Fruit fly (Drosophila melanogaster) whole organism, embryonic: ENCODE measurements around the gene Dhpr.
A peak's percentile ranks its signal among the peaks of the same experiment; 100 is the strongest.

Experiments used
- Adf1 ChIP-seq: fragments of 200-800 bp; sonication (Bioruptor generic); IDR thresholded peaks from 2 replicates; pipeline ENCODE4 v1.3.6; 2022; ENCODE audit warnings: missing biosample characterization, missing genetic modification characterization
- Atf6 ChIP-seq: fragments of 200-800 bp; sonication (Bioruptor generic); IDR thresholded peaks from 2 replicates; pipeline ENCODE4 v1.3.6; 2022; ENCODE audit warnings: missing biosample characterization, missing genetic modification characterization
- B-H1 ChIP-seq: fragments of 200-800 bp; sonication (Bioruptor generic); IDR thresholded peaks from 3 replicates; pipeline ENCODE4 v1.3.6; 2022; ENCODE audit warnings: missing biosample characterization, missing genetic modification characterization
- CG10431 ChIP-seq: fragments of 200-800 bp; sonication (Bioruptor generic); optimal IDR thresholded peaks from 3 replicates; lab custom pipeline; 2018; ENCODE audit warnings: missing biosample characterization, mild to moderate bottlenecking, missing genetic modification characterization
- CG11560 ChIP-seq: fragments of 200-800 bp; sonication (Bioruptor generic); IDR thresholded peaks from 3 replicates; pipeline ENCODE4 v1.3.6; 2022; ENCODE audit warnings: missing biosample characterization, missing genetic modification characterization
- CG11696 ChIP-seq: fragments of 200-800 bp; sonication (Bioruptor generic); IDR thresholded peaks from 2 replicates; pipeline ENCODE4 v1.3.6; 2022; ENCODE audit warnings: missing biosample characterization, missing genetic modification characterization
- CG12155 ChIP-seq: fragments of 200-800 bp; sonication (Bioruptor generic); optimal IDR thresholded peaks from 3 replicates; lab custom pipeline; 2016; ENCODE audit warnings: missing biosample characterization, missing genetic modification characterization
- CG12659 ChIP-seq: fragments of 200-800 bp; sonication (Bioruptor generic); optimal IDR thresholded peaks from 3 replicates; lab custom pipeline; 2017; ENCODE audit warnings: mild to moderate bottlenecking, missing biosample characterization, missing genetic modification reagents, missing genetic modification characterization
- CG12769 ChIP-seq: fragments of 200-800 bp; sonication (Bioruptor generic); optimal IDR thresholded peaks from 2 replicates; lab custom pipeline; 2019; ENCODE audit warnings: missing biosample characterization, mild to moderate bottlenecking, missing genetic modification characterization, moderate library complexity
- CG15601 ChIP-seq: fragments of 200-800 bp; sonication (Bioruptor generic); optimal IDR thresholded peaks from 3 replicates; lab custom pipeline; 2019; ENCODE audit warnings: missing biosample characterization, mild to moderate bottlenecking, missing genetic modification characterization, moderate library complexity
- CG17328 ChIP-seq: fragments of 200-800 bp; sonication (Bioruptor generic); IDR thresholded peaks from 2 replicates; pipeline ENCODE4 v1.3.6; 2022; ENCODE audit warnings: missing biosample characterization, missing genetic modification characterization
- CG2678 ChIP-seq: fragments of 200-800 bp; sonication (Bioruptor generic); optimal IDR thresholded peaks from 3 replicates; lab custom pipeline; 2019; ENCODE audit warnings: missing biosample characterization, mild to moderate bottlenecking, missing genetic modification characterization, moderate library complexity
- CG30020 ChIP-seq: fragments of 200-800 bp; optimal IDR thresholded peaks from 2 replicates; lab custom pipeline; 2019; ENCODE audit warnings: missing biosample characterization, mild to moderate bottlenecking, missing genetic modification characterization, moderate library complexity
- CG31224 ChIP-seq: fragments of 200-800 bp; sonication (Bioruptor generic); IDR thresholded peaks from 2 replicates; pipeline ENCODE4 v1.3.6; 2022; ENCODE audit warnings: missing biosample characterization, missing genetic modification characterization
- CG3281 ChIP-seq: fragments of 200-800 bp; sonication (Bioruptor generic); optimal IDR thresholded peaks from 3 replicates; lab custom pipeline; 2017; ENCODE audit warnings: missing biosample characterization, mild to moderate bottlenecking, missing genetic modification characterization
- CG4328 ChIP-seq: fragments of 200-800 bp; sonication (Bioruptor generic); optimal IDR thresholded peaks from 3 replicates; lab custom pipeline; 2017; ENCODE audit warnings: missing biosample characterization, missing genetic modification reagents, missing genetic modification characterization
- CG6254 ChIP-seq: fragments of 200-800 bp; sonication (Bioruptor generic); optimal IDR thresholded peaks from 3 replicates; lab custom pipeline; 2017; ENCODE audit warnings: mild to moderate bottlenecking, missing biosample characterization, missing genetic modification reagents, missing genetic modification characterization
- CG7556 ChIP-seq: fragments of 200-800 bp; sonication (Bioruptor generic); optimal IDR thresholded peaks from 2 replicates; lab custom pipeline; 2017; ENCODE audit warnings: missing biosample characterization, mild to moderate bottlenecking, missing genetic modification characterization
- CG7928 ChIP-seq: fragments of 200-800 bp; sonication (Bioruptor generic); optimal IDR thresholded peaks from 2 replicates; lab custom pipeline; 2017; ENCODE audit warnings: missing biosample characterization, mild to moderate bottlenecking, missing genetic modification characterization
- CG9817 ChIP-seq: fragments of 200-800 bp; sonication (Bioruptor generic); optimal IDR thresholded peaks from 2 replicates; lab custom pipeline; 2018; ENCODE audit warnings: missing biosample characterization, mild to moderate bottlenecking, missing genetic modification characterization, moderate library complexity
- Dek ChIP-seq: fragments of 200-800 bp; sonication (Bioruptor generic); optimal IDR thresholded peaks from 3 replicates; lab custom pipeline; 2019; ENCODE audit warnings: missing biosample characterization, mild to moderate bottlenecking, missing genetic modification characterization, moderate library complexity
- Ets65A ChIP-seq: fragments of 200-800 bp; sonication (Bioruptor generic); peaks from one replicate; lab custom pipeline; 2016; ENCODE audit warnings: missing biosample characterization, missing genetic modification characterization
- Fer3 ChIP-seq: fragments of 200-800 bp; sonication (Bioruptor generic); optimal IDR thresholded peaks from 2 replicates; lab custom pipeline; 2018; ENCODE audit warnings: missing biosample characterization, mild to moderate bottlenecking, missing genetic modification characterization, moderate library complexity
- Kr ChIP-seq: fragments of 200-800 bp; sonication (Bioruptor generic); optimal IDR thresholded peaks from 2 replicates; lab custom pipeline; 2017; ENCODE audit warnings: missing biosample characterization, mild to moderate bottlenecking, missing genetic modification characterization
- Lim3 ChIP-seq: fragments of 200-800 bp; sonication (Bioruptor generic); IDR thresholded peaks from 2 replicates; pipeline ENCODE4 v1.3.6; 2022; ENCODE audit warnings: missing biosample characterization, missing genetic modification characterization
- Mrtf ChIP-seq: fragments of 200-800 bp; sonication (Bioruptor generic); IDR thresholded peaks from 3 replicates; pipeline ENCODE4 v1.3.6; 2022; ENCODE audit warnings: missing biosample characterization, missing genetic modification characterization
- Pdp1 ChIP-seq, 2 experiments: fragments of 200-800 bp; sonication (Bioruptor generic); optimal IDR thresholded peaks; 3 replicates each; lab custom pipeline; 2016; ENCODE audit warnings: missing biosample characterization in 2 of 2, missing genetic modification characterization in 2 of 2, mild to moderate bottlenecking in 1 of 2, moderate library complexity in 1 of 2
- Ptx1 ChIP-seq: fragments of 200-800 bp; sonication (Bioruptor generic); IDR thresholded peaks from 2 replicates; pipeline ENCODE4 v1.3.6; 2022; ENCODE audit warnings: missing biosample characterization, missing genetic modification characterization
- Stat92E ChIP-seq, 3 experiments: fragments of >200 bp in 2 of 3; fragments of 200-800 bp in 1 of 3; sonication (Bioruptor generic) in 1 of 3; optimal IDR thresholded peaks; 2 replicates each; lab custom pipeline; 2017 to 2019; ENCODE audit warnings: missing biosample characterization in 3 of 3, missing genetic modification characterization in 3 of 3, mild to moderate bottlenecking in 1 of 3, moderate library complexity in 1 of 3
- Trl ChIP-seq, 3 experiments: fragments of >200 bp in 2 of 3; fragments of 200-800 bp in 1 of 3; sonication (Bioruptor generic) in 1 of 3; optimal IDR thresholded peaks; 2 replicates in 1 of 3; 3 replicates in 2 of 3; lab custom pipeline; 2016 to 2017; ENCODE audit warnings: missing biosample characterization in 1 of 3, missing genetic modification characterization in 1 of 3
- Vsx1 ChIP-seq: fragments of 200-800 bp; sonication (Bioruptor generic); optimal IDR thresholded peaks from 2 replicates; lab custom pipeline; 2017; ENCODE audit warnings: missing biosample characterization, mild to moderate bottlenecking, missing genetic modification characterization, missing genetic modification reagents
- ara ChIP-seq: fragments of 200-800 bp; sonication (Bioruptor generic); IDR thresholded peaks from 2 replicates; pipeline ENCODE4 v1.3.6; 2022; ENCODE audit warnings: missing biosample characterization, missing genetic modification characterization
- bab2 ChIP-seq: fragments of 200-800 bp; sonication (Bioruptor generic); optimal IDR thresholded peaks from 2 replicates; lab custom pipeline; 2016; ENCODE audit warnings: missing biosample characterization, missing genetic modification characterization
- crol ChIP-seq: fragments of 200-800 bp; sonication (Bioruptor generic); IDR thresholded peaks from 2 replicates; pipeline ENCODE4 v1.3.6; 2022; ENCODE audit warnings: missing biosample characterization, missing genetic modification characterization
- crp ChIP-seq, 2 experiments: fragments of 200-800 bp; sonication (Bioruptor generic); optimal IDR thresholded peaks; 2 replicates in 1 of 2; 3 replicates in 1 of 2; lab custom pipeline; 2017; ENCODE audit warnings: missing biosample characterization in 2 of 2, missing genetic modification characterization in 2 of 2, mild to moderate bottlenecking in 1 of 2, moderate library complexity in 1 of 2
- dati ChIP-seq: fragments of 200-800 bp; sonication (Bioruptor generic); IDR thresholded peaks from 2 replicates; pipeline ENCODE4 v1.3.6; 2022; ENCODE audit warnings: missing biosample characterization, missing genetic modification characterization
- fd96Cb ChIP-seq: fragments of 200-800 bp; sonication (Bioruptor generic); optimal IDR thresholded peaks from 2 replicates; lab custom pipeline; 2018; ENCODE audit warnings: missing biosample characterization, mild to moderate bottlenecking, missing genetic modification characterization, moderate library complexity
- gcm ChIP-seq: fragments of 200-800 bp; sonication (Bioruptor generic); optimal IDR thresholded peaks from 2 replicates; lab custom pipeline; 2019; ENCODE audit warnings: missing biosample characterization, mild to moderate bottlenecking, missing genetic modification characterization, moderate library complexity
- hth ChIP-seq: fragments of >200 bp; optimal IDR thresholded peaks from 2 replicates; lab custom pipeline; 2017; ENCODE audit warnings: inconsistent platforms
- luna ChIP-seq: fragments of 200-800 bp; sonication (Bioruptor generic); optimal IDR thresholded peaks from 2 replicates; lab custom pipeline; 2016; ENCODE audit warnings: missing biosample characterization, missing genetic modification characterization
- mirr ChIP-seq: fragments of 200-800 bp; sonication (Bioruptor generic); optimal IDR thresholded peaks from 3 replicates; lab custom pipeline; 2018; ENCODE audit warnings: missing biosample characterization, mild to moderate bottlenecking, missing genetic modification characterization
- oc ChIP-seq: fragments of 200-800 bp; sonication (Bioruptor generic); optimal IDR thresholded peaks from 2 replicates; lab custom pipeline; 2018; ENCODE audit warnings: missing biosample characterization, mild to moderate bottlenecking, missing genetic modification characterization, moderate library complexity
- seq ChIP-seq: fragments of 200-800 bp; sonication (Bioruptor generic); IDR thresholded peaks from 2 replicates; pipeline ENCODE4 v1.3.6; 2022; ENCODE audit warnings: missing biosample characterization, missing genetic modification characterization
- sqz ChIP-seq: fragments of 200-800 bp; sonication (Bioruptor generic); optimal IDR thresholded peaks from 3 replicates; lab custom pipeline; 2018; ENCODE audit warnings: missing biosample characterization, mild to moderate bottlenecking, missing genetic modification characterization
- ssp ChIP-seq: fragments of 200-800 bp; sonication (Bioruptor generic); IDR thresholded peaks from 2 replicates; pipeline ENCODE4 v1.3.6; 2022; ENCODE audit warnings: missing biosample characterization, missing genetic modification characterization
- tna ChIP-seq: fragments of 200-800 bp; sonication (Bioruptor generic); IDR thresholded peaks from 2 replicates; pipeline ENCODE4 v1.3.6; 2022; ENCODE audit warnings: missing biosample characterization, missing genetic modification characterization; ENCODE audit not compliant: partially characterized antibody
- trh ChIP-seq: fragments of 200-800 bp; sonication (Bioruptor generic); optimal IDR thresholded peaks from 2 replicates; lab custom pipeline; 2016; ENCODE audit warnings: missing biosample characterization, missing genetic modification characterization
- zfh1 ChIP-seq: fragments of 200-800 bp; sonication (Bioruptor generic); IDR thresholded peaks from 3 replicates; pipeline ENCODE4 v1.3.6; 2022; ENCODE audit warnings: missing biosample characterization, missing genetic modification characterization

Gene Dhpr

DNA sequence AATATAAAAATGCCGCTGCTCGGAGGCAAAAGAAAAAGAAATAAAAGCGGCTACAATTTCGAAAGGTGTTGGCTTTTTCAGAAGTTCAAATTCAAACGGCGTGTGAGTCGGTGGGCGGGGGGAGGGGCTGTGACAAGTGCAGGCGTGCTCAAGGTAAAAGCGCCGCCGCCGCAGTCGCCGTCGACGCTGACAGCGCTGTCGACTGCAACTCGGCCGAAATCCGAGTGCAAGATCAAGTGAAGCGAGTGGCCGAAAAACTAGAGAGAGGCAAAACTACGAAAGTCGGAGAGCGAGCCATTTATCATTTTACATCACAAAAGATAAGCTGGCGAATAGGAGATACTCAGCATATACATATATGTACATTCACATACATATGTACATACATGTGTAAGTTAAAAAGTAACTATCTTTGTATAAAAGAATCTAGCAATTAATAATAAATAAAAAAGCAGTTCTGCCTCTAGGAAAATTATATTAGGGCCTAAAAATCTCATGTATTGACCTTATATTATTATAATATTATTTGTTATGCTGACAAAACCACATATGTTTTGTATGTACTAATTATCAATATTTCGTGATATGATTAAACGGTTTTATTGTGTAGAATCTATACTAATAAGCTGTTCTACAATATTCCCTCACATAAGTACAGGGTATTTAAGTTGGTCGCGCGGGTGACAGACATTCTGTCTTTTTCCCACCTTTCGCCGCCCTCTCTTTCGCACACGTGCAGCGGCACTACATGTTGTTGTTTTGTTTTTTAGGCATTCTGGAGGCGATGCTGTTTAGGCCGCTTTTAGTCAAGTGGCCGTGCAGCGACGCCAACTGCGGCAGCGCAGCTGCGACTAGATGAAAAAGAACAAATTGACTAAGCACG, 5.4 kb upstream of the Dhpr start (continued):
- TF ChIP-seq Dek (tag; lab: Kevin White, UChicago), result peak; percentile 19
- TF ChIP-seq CG17328 (GFP tag; lab: Robert Waterston, UW), result no peak; the same call in 1 of the 2 replicates
- no peak for TF ChIP-seq tna (GFP tag; lab: Robert Waterston, UW)
- TF ChIP-seq CG12769, result no peak
- peak; percentile 33 for TF ChIP-seq Fer3
- no peak for TF ChIP-seq mirr (GFP tag; lab: Kevin White, UChicago)
- peak; percentile 36 for TF ChIP-seq sqz (GFP tag; lab: Kevin White, UChicago)
- no peak for TF ChIP-seq CG7928 (GFP tag; lab: Kevin White, UChicago)
- peak; percentile 33 for TF ChIP-seq trh (GFP tag; lab: Kevin White, UChicago)
- TF ChIP-seq CG10431 (GFP tag; lab: Kevin White, UChicago), result peak; percentile 12
- TF ChIP-seq CG12155, result peak; percentile 41
- no peak for TF ChIP-seq Ets65A (GFP tag; lab: Kevin White, UChicago)
- TF ChIP-seq CG15601, result peak; percentile 75
- no peak for TF ChIP-seq hth (lab: Kevin White, UChicago)
- TF ChIP-seq ara, result no peak
- TF ChIP-seq gcm (GFP tag; lab: Kevin White, UChicago), result peak; percentile 61
- peak; percentile 59 for TF ChIP-seq CG12659 (GFP tag; lab: Kevin White, UChicago)
- no peak for TF ChIP-seq Kr (GFP tag; lab: Kevin White, UChicago)
- no peak for TF ChIP-seq Lim3 (GFP tag; lab: Robert Waterston, UW)
- peak; percentile 83 for TF ChIP-seq crol (GFP tag; lab: Robert Waterston, UW)
- TF ChIP-seq CG11560, result no peak
- TF ChIP-seq ssp (GFP tag; lab: Robert Waterston, UW), result no peak
- peak; percentile 69 for TF ChIP-seq CG6254 (GFP tag; lab: Kevin White, UChicago)
- no peak for TF ChIP-seq zfh1 (GFP tag; lab: Robert Waterston, UW)
- peak; percentile 60 for TF ChIP-seq Vsx1 (GFP tag; lab: Kevin White, UChicago)
- no peak for TF ChIP-seq Mrtf
- TF ChIP-seq CG11696, result no peak; the same call in 1 of the 2 replicates
- peak; percentile 73 for TF ChIP-seq CG2678 (tag; lab: Kevin White, UChicago)
- peak; percentile 80 for TF ChIP-seq Adf1 (GFP tag; lab: Robert Waterston, UW)
- TF ChIP-seq CG9817 (tag; lab: Kevin White, UChicago), result no peak
- no peak; the same call in 1 of the 2 replicates for TF ChIP-seq seq (GFP tag; lab: Robert Waterston, UW)
- peak in 1 of 2 experiments; percentile 5 for TF ChIP-seq Pdp1 (GFP tag; optimal IDR thresholded peaks at IDR 0.05; lab: Kevin White, UChicago)
- TF ChIP-seq Stat92E (GFP tag; optimal IDR thresholded peaks at IDR 0.05; lab: Kevin White, UChicago), result peak in 1 of 3 experiments; percentile 26
- peak; percentile 18 to 51 for TF ChIP-seq Trl (optimal IDR thresholded peaks at IDR 0.05; lab: Kevin White, UChicago)
- no peak for TF ChIP-seq Trl (GFP tag; optimal IDR thresholded peaks at IDR 0.05; lab: Kevin White, UChicago)
- peak; percentile 89 for TF ChIP-seq CG7556
- TF ChIP-seq CG4328 (GFP tag; lab: Kevin White, UChicago), result no peak
- TF ChIP-seq bab2 (GFP tag; lab: Kevin White, UChicago), result no peak
- no peak for TF ChIP-seq dati
- TF ChIP-seq CG3281 (GFP tag; lab: Kevin White, UChicago), result peak; percentile 50
- TF ChIP-seq CG30020 (tag; lab: Kevin White, UChicago), result peak; percentile 21
- TF ChIP-seq fd96Cb (tag; lab: Kevin White, UChicago), result peak; percentile 82
- no peak for TF ChIP-seq CG31224 (GFP tag; lab: Robert Waterston, UW)
- peak in 1 of 2 experiments; percentile 3 for TF ChIP-seq crp (GFP tag; optimal IDR thresholded peaks at IDR 0.05; lab: Kevin White, UChicago)
- TF ChIP-seq Ptx1, result peak; percentile 41
- TF ChIP-seq Atf6 (GFP tag; lab: Robert Waterston, UW), result no peak
- TF ChIP-seq oc (tag; lab: Kevin White, UChicago), result peak; percentile 47
- no peak for TF ChIP-seq luna
- TF ChIP-seq B-H1 (GFP tag; lab: Robert Waterston, UW), result no peak
